Worm (Caenorhabditis elegans) whole organism, L1 larva: Measurements from ENCODE around the gene wrt-2.

Source experiments
- Y116A8C.19 ChIP-seq: sonication (generic microtip); optimal IDR thresholded peaks from 2 replicates; lab custom pipeline; 2016; ENCODE audit warnings: missing compliant biosample characterization, missing genetic modification characterization, borderline replicate concordance
- aha-1 ChIP-seq: fragments of 150-350 bp; optimal IDR thresholded peaks from 2 replicates; lab custom pipeline; 2014; ENCODE audit warnings: missing biosample characterization, missing genetic modification characterization
- alr-1 ChIP-seq: fragments of 200-800 bp; sonication (Bioruptor generic); optimal IDR thresholded peaks from 2 replicates; lab custom pipeline; 2018; ENCODE audit warnings: borderline replicate concordance, mild to moderate bottlenecking, missing genetic modification characterization, missing compliant biosample characterization
- ceh-63 ChIP-seq: fragments of 200-800 bp; sonication (Bioruptor generic); optimal IDR thresholded peaks from 2 replicates; lab custom pipeline; 2018; ENCODE audit warnings: mild to moderate bottlenecking, missing genetic modification characterization, missing compliant biosample characterization
- ceh-8 ChIP-seq: fragments of 200-800 bp; sonication (Bioruptor generic); optimal IDR thresholded peaks from 2 replicates; lab custom pipeline; 2018; ENCODE audit warnings: mild to moderate bottlenecking, missing genetic modification characterization, moderate library complexity, missing compliant biosample characterization
- ceh-82 ChIP-seq, 3 experiments: fragments of 150-350 bp in 1 of 3; sonication (generic microtip) in 2 of 3; optimal IDR thresholded peaks; 2 replicates each; lab custom pipeline; 2014 to 2017; ENCODE audit warnings: missing biosample characterization in 3 of 3, missing genetic modification characterization in 3 of 3
- ceh-90 ChIP-seq: sonication (generic microtip); optimal IDR thresholded peaks from 2 replicates; lab custom pipeline; 2016; ENCODE audit warnings: missing genetic modification characterization, missing compliant biosample characterization
- ces-1 ChIP-seq: fragments of 150-350 bp; optimal IDR thresholded peaks from 2 replicates; lab custom pipeline; 2014; ENCODE audit warnings: missing biosample characterization, missing genetic modification reagents, missing genetic modification characterization
- efl-1 ChIP-seq, 4 experiments: fragments of 150-350 bp; optimal IDR thresholded peaks in 3 of 4; peaks in 1 of 4; 1 replicate in 1 of 4; 2 replicates in 3 of 4; lab custom pipeline; 2014; ENCODE audit warnings: missing biosample characterization in 2 of 4, missing genetic modification characterization in 2 of 4, missing genetic modification reagents in 2 of 4
- efl-3 ChIP-seq: fragments of 200-800 bp; sonication (Bioruptor generic); optimal IDR thresholded peaks from 2 replicates; lab custom pipeline; 2018; ENCODE audit warnings: mild to moderate bottlenecking, missing genetic modification characterization, missing compliant biosample characterization
- elt-2 ChIP-seq: sonication (generic microtip); optimal IDR thresholded peaks from 2 replicates; lab custom pipeline; 2016; ENCODE audit warnings: missing genetic modification characterization, mild to moderate bottlenecking, inconsistent platforms, missing compliant biosample characterization, missing genetic modification reagents
- fkh-8 ChIP-seq: sonication (generic microtip); optimal IDR thresholded peaks from 2 replicates; lab custom pipeline; 2016; ENCODE audit warnings: mild to moderate bottlenecking, missing genetic modification characterization, missing compliant biosample characterization
- hpl-2 ChIP-seq: fragments of 150-350 bp; optimal IDR thresholded peaks from 2 replicates; lab custom pipeline; 2014; ENCODE audit warnings: missing biosample characterization, missing genetic modification reagents, missing genetic modification characterization
- irx-1 ChIP-seq: sonication (generic microtip); optimal IDR thresholded peaks from 2 replicates; lab custom pipeline; 2016; ENCODE audit warnings: missing genetic modification characterization, missing compliant biosample characterization
- jun-1 ChIP-seq: fragments of 150-350 bp; optimal IDR thresholded peaks from 2 replicates; lab custom pipeline; 2014; ENCODE audit warnings: missing biosample characterization, missing genetic modification reagents, missing genetic modification characterization
- lin-15B ChIP-seq: fragments of 150-350 bp; sonication (generic microtip); optimal IDR thresholded peaks from 3 replicates; lab custom pipeline; 2014; ENCODE audit warnings: missing biosample characterization, missing genetic modification characterization
- lin-35 ChIP-seq, 2 experiments: fragments of 150-350 bp; optimal IDR thresholded peaks; 2 replicates each; lab custom pipeline; 2014; ENCODE audit warnings: missing biosample characterization in 2 of 2, missing genetic modification characterization in 2 of 2, missing genetic modification reagents in 2 of 2
- lin-39 ChIP-seq: fragments of 150-350 bp; optimal IDR thresholded peaks from 2 replicates; lab custom pipeline; 2014; ENCODE audit warnings: missing biosample characterization, missing genetic modification reagents, missing genetic modification characterization
- mdl-1 ChIP-seq, 2 experiments: fragments of 150-350 bp; optimal IDR thresholded peaks; 2 replicates each; lab custom pipeline; 2014 to 2017; ENCODE audit warnings: missing biosample characterization in 2 of 2, missing genetic modification characterization in 2 of 2, inconsistent platforms in 1 of 2
- mef-2 ChIP-seq: fragments of 150-350 bp; optimal IDR thresholded peaks from 2 replicates; lab custom pipeline; 2014; ENCODE audit warnings: missing biosample characterization, missing genetic modification characterization
- nhr-19 ChIP-seq: fragments of 200-800 bp; sonication (Bioruptor generic); conservative IDR thresholded peaks from 2 replicates; pipeline ENCODE4 v1.3.6; 2022; ENCODE audit warnings: missing genetic modification characterization, missing compliant biosample characterization
- nhr-28 ChIP-seq: fragments of 150-350 bp; optimal IDR thresholded peaks from 2 replicates; lab custom pipeline; 2014; ENCODE audit warnings: missing biosample characterization, missing genetic modification characterization
- nhr-47 ChIP-seq: sonication (generic microtip); optimal IDR thresholded peaks from 2 replicates; lab custom pipeline; 2016; ENCODE audit warnings: mild to moderate bottlenecking, missing genetic modification characterization, moderate library complexity, missing compliant biosample characterization
- nhr-71 ChIP-seq: sonication (generic microtip); optimal IDR thresholded peaks from 2 replicates; lab custom pipeline; 2016; ENCODE audit warnings: mild to moderate bottlenecking, missing genetic modification characterization, moderate library complexity, missing compliant biosample characterization
- nhr-85 ChIP-seq: sonication (generic microtip); peaks from one replicate; lab custom pipeline; 2016; ENCODE audit warnings: missing genetic modification characterization, inconsistent platforms, missing compliant biosample characterization
- pqm-1 ChIP-seq: sonication (generic microtip); optimal IDR thresholded peaks from 3 replicates; lab custom pipeline; 2017; ENCODE audit warnings: missing biosample characterization, missing genetic modification characterization
- rnt-1 ChIP-seq: sonication (generic microtip); optimal IDR thresholded peaks from 2 replicates; lab custom pipeline; 2016; ENCODE audit warnings: mild to moderate bottlenecking, missing genetic modification characterization, moderate library complexity, missing compliant biosample characterization
- snu-23 ChIP-seq: sonication (generic microtip); optimal IDR thresholded peaks from 2 replicates; lab custom pipeline; 2016; ENCODE audit warnings: missing genetic modification characterization, missing compliant biosample characterization
- unc-30 ChIP-seq: sonication (generic microtip); optimal IDR thresholded peaks from 2 replicates; lab custom pipeline; 2017; ENCODE audit warnings: missing biosample characterization, missing genetic modification characterization
- vab-15 ChIP-seq: sonication (generic microtip); optimal IDR thresholded peaks from 2 replicates; lab custom pipeline; 2017; ENCODE audit warnings: missing genotype, mild to moderate bottlenecking, missing genetic modification characterization, missing compliant biosample characterization
- zag-1 ChIP-seq: fragments of 150-350 bp; optimal IDR thresholded peaks from 2 replicates; lab custom pipeline; 2014; ENCODE audit warnings: missing biosample characterization, missing genetic modification characterization

Gene wrt-2

DNA sequence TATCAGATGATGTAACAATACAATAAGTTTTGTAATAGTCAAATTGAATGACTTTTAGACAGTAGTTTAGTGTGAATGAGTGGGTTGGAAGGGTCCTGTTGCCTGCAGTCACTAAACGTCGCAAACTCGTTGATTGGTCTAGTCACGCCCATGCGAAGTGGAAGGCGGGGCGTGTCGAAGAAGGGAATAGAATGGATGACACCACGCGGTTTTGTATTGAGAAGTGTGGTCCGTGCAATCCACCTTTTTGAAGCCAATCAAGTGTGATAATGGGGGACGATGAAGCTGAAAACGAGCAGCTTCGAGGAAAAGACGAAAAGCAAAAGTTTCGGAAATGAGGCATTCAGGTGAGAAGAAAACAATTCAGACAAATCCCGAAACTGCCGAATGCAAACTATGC is 23.8 kb downstream of the wrt-2 start, which contains the start of gene ceh-31:
Gene ceh-31, minus strand, starts transcription at position 101 of the 400 bp plus-strand sequence.
- no peak for TF ChIP-seq Y116A8C.19 (tag; lab: Kevin White, UChicago)
- TF ChIP-seq nhr-28 (tag; lab: Kevin White, UChicago) = no peak
- TF ChIP-seq mdl-1 (tag; optimal IDR thresholded peaks at IDR 0.05; lab: Kevin White, UChicago) = no peak
- TF ChIP-seq ceh-8 (GFP tag; lab: Kevin White, UChicago) = no peak
- no peak for TF ChIP-seq ceh-90 (tag; lab: Kevin White, UChicago)
- TF ChIP-seq nhr-71 (tag; lab: Kevin White, UChicago) = no peak

- no peak for TF ChIP-seq alr-1
- no peak for TF ChIP-seq snu-23
- no peak for TF ChIP-seq mef-2 (tag; lab: Kevin White, UChicago)
- no peak for TF ChIP-seq elt-2 (tag; lab: Kevin White, UChicago)
- TF ChIP-seq efl-3 (GFP tag; lab: Kevin White, UChicago) = no peak
- TF ChIP-seq ceh-8 (GFP tag; lab: Kevin White, UChicago) = no peak
- TF ChIP-seq fkh-8 (tag; lab: Kevin White, UChicago) = no peak
- no peak for TF ChIP-seq hpl-2 (GFP tag; lab: Kevin White, UChicago)
- no peak for TF ChIP-seq irx-1 (tag; lab: Kevin White, UChicago)
- TF ChIP-seq lin-15B (tag; lab: Kevin White, UChicago) = no peak
- TF ChIP-seq nhr-47 (tag; lab: Kevin White, UChicago) = no peak
- TF ChIP-seq aha-1 (tag; lab: Kevin White, UChicago) = no peak
- no peak for TF ChIP-seq pqm-1 (tag; lab: Kevin White, UChicago)
- TF ChIP-seq rnt-1 = no peak
- no peak for TF ChIP-seq ceh-82 (tag; optimal IDR thresholded peaks at IDR 0.05; lab: Kevin White, UChicago)
- no peak for TF ChIP-seq lin-35 (GFP tag; optimal IDR thresholded peaks at IDR 0.05; lab: Kevin White, UChicago)
- TF ChIP-seq ceh-63 (GFP tag; lab: Kevin White, UChicago) = no peak
- no peak for TF ChIP-seq unc-30
- no peak for TF ChIP-seq nhr-19 (GFP tag; lab: Robert Waterston, UW)
Measured at ce11 chrX:3067052-3067451, 27.1 kb downstream of the wrt-2 start.

- TF ChIP-seq ces-1 (GFP tag; lab: Kevin White, UChicago) = no peak
- TF ChIP-seq efl-1 (optimal IDR thresholded peaks at IDR 0.05; lab: Kevin White, UChicago) = no peak
- TF ChIP-seq efl-1 (GFP tag; optimal IDR thresholded peaks at IDR 0.05 in 1 of 2; lab: Kevin White, UChicago) = peak in 1 of 2 experiments; percentile 13
Measured at ce11 chrX:3063274-3063673, 30.9 kb downstream of the wrt-2 start, which contains the start of gene ceh-30. Gene ceh-30, plus strand, starts transcription at chrX:3063574.

DNA sequence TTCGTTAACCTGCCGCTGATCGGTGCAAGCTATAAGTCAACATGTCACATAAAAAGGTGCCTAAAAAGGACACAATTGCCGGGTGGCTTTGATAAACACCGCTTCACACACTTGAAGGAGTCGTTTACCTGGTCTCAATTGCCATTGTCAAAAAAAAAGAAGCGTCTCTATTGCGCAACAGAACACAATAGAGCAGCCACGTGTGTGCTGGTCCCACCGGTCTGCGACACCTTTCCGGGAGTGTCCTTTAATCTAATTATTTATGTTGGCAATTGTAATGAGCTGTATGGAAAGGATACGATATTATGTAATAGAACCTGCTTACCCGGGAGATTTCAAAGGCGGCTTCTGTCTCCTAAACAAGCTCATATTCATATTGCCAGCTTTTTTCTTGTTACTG is 32.5 kb downstream of the wrt-2 start:
- no peak for TF ChIP-seq nhr-71 (tag; lab: Kevin White, UChicago)
- TF ChIP-seq lin-35 (GFP tag; optimal IDR thresholded peaks at IDR 0.05; lab: Kevin White, UChicago) = no peak
- no peak for TF ChIP-seq nhr-28 (tag; lab: Kevin White, UChicago)
- no peak for TF ChIP-seq lin-39 (tag; lab: Kevin White, UChicago)
- TF ChIP-seq nhr-85 = peak; percentile 4
- TF ChIP-seq vab-15 (tag; lab: Kevin White, UChicago) = no peak
- TF ChIP-seq zag-1 (tag; lab: Kevin White, UChicago) = no peak

DNA sequence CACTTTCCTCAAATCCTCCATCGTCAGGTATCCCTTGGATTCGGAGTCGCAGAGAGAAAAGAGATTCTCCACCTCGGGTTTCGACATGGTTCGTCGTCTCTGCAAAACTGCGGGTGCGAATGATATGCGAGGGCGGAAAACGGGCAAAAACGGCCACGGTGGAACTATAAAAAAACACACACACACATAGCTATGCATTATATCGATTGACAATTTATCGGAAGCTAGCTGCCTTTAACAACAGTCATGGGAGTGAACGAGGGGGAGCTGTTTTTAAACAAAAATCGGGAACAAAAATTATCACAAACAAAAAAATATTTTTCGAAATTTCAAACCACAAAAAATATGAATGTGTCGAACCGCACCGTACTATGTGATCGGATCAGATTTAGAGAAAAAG is 34.9 kb downstream of the wrt-2 start, which contains the start of gene rsef-1:
Gene rsef-1, minus strand, starts transcription at position 101 of the 400 bp plus-strand sequence.
- TF ChIP-seq ceh-90 (tag; lab: Kevin White, UChicago) (no peak), lin-39 (tag; lab: Kevin White, UChicago) (no peak)
- TF ChIP-seq, all 84 proteins: peak for 0

- no peak for TF ChIP-seq jun-1 (tag; lab: Kevin White, UChicago)
- no peak for TF ChIP-seq efl-1 (optimal IDR thresholded peaks at IDR 0.05; lab: Kevin White, UChicago)
- TF ChIP-seq efl-1 (GFP tag; optimal IDR thresholded peaks at IDR 0.05 in 1 of 2; lab: Kevin White, UChicago) = peak in 1 of 2 experiments; percentile 58
Measured at ce11 chrX:3057656-3058055, 36.5 kb downstream of the wrt-2 start.
